Fruit fly (Drosophila melanogaster) whole organism, embryonic: ENCODE results near the gene CG7579.

Experiments used
- CG11085 ChIP-seq: fragments of 200-800 bp; sonication (Bioruptor generic); IDR thresholded peaks from 2 replicates; pipeline ENCODE4 v1.3.6; 2022; ENCODE audit warnings: missing biosample characterization, missing genetic modification characterization
- CG11504 ChIP-seq: fragments of 200-800 bp; sonication (Bioruptor generic); optimal IDR thresholded peaks from 3 replicates; lab custom pipeline; 2019; ENCODE audit warnings: missing biosample characterization, mild to moderate bottlenecking, missing genetic modification characterization, moderate library complexity
- CG13123 ChIP-seq: fragments of 200-800 bp; sonication (Bioruptor generic); optimal IDR thresholded peaks from 2 replicates; lab custom pipeline; 2016; ENCODE audit warnings: missing biosample characterization, missing genetic modification characterization
- CG14667 ChIP-seq: fragments of 200-800 bp; sonication (Bioruptor generic); IDR thresholded peaks from 2 replicates; pipeline ENCODE4 v1.3.6; 2022; ENCODE audit warnings: missing biosample characterization, missing genetic modification characterization
- CG14965 ChIP-seq: fragments of 200-800 bp; sonication (Bioruptor generic); optimal IDR thresholded peaks from 2 replicates; lab custom pipeline; 2016; ENCODE audit warnings: missing biosample characterization, missing genetic modification characterization, borderline replicate concordance
- CG1602 ChIP-seq: fragments of 200-800 bp; sonication (Bioruptor generic); optimal IDR thresholded peaks from 3 replicates; lab custom pipeline; 2016; ENCODE audit warnings: missing biosample characterization, missing genetic modification characterization
- CG17186 ChIP-seq: fragments of 200-800 bp; sonication (Bioruptor generic); optimal IDR thresholded peaks from 3 replicates; lab custom pipeline; 2017; ENCODE audit warnings: missing biosample characterization, missing genetic modification reagents, missing genetic modification characterization
- CG17361 ChIP-seq: fragments of 200-800 bp; sonication (Bioruptor generic); IDR thresholded peaks from 3 replicates; pipeline ENCODE4 v1.3.6; 2022; ENCODE audit warnings: missing biosample characterization, missing genetic modification characterization
- CG17612 ChIP-seq: fragments of 200-800 bp; sonication (Bioruptor generic); IDR thresholded peaks from 2 replicates; pipeline ENCODE4 v1.3.6; 2022; ENCODE audit warnings: missing biosample characterization, missing genetic modification characterization
- CG2199 ChIP-seq: fragments of 200-800 bp; sonication (Bioruptor generic); IDR thresholded peaks from 3 replicates; pipeline ENCODE4 v1.3.6; 2022; ENCODE audit warnings: missing biosample characterization, missing genetic modification characterization
- CG31388 ChIP-seq: fragments of 200-800 bp; sonication (Bioruptor generic); optimal IDR thresholded peaks from 2 replicates; lab custom pipeline; 2016; ENCODE audit warnings: missing biosample characterization, missing genetic modification characterization
- CG34376 ChIP-seq: fragments of 200-800 bp; sonication (Bioruptor generic); optimal IDR thresholded peaks from 2 replicates; lab custom pipeline; 2018; ENCODE audit warnings: missing biosample characterization, mild to moderate bottlenecking, missing genetic modification characterization
- CG3847 ChIP-seq: fragments of 200-800 bp; sonication (Bioruptor generic); IDR thresholded peaks from 2 replicates; pipeline ENCODE4 v1.3.6; 2022; ENCODE audit warnings: missing biosample characterization, missing genetic modification characterization
- CG43689 ChIP-seq: fragments of 200-800 bp; sonication (Bioruptor generic); IDR thresholded peaks from 2 replicates; pipeline ENCODE4 v1.3.6; 2022; ENCODE audit warnings: missing biosample characterization, missing genetic modification characterization
- Chrac-16 ChIP-seq: fragments of 200-800 bp; sonication (Bioruptor generic); optimal IDR thresholded peaks from 3 replicates; lab custom pipeline; 2016; ENCODE audit warnings: missing biosample characterization, missing genetic modification characterization
- CoRest ChIP-seq: fragments of 200-800 bp; sonication (Bioruptor generic); optimal IDR thresholded peaks from 3 replicates; lab custom pipeline; 2018; ENCODE audit warnings: missing biosample characterization, mild to moderate bottlenecking, missing genetic modification characterization, moderate library complexity
- Dad ChIP-seq: fragments of 200-800 bp; sonication (Bioruptor generic); optimal IDR thresholded peaks from 3 replicates; lab custom pipeline; 2016; ENCODE audit warnings: missing biosample characterization, missing genetic modification characterization
- Deaf1 ChIP-seq: fragments of 200-800 bp; optimal IDR thresholded peaks from 3 replicates; lab custom pipeline; 2019; ENCODE audit warnings: missing biosample characterization, mild to moderate bottlenecking, missing genetic modification characterization, moderate library complexity
- E2f2 ChIP-seq: fragments of 200-800 bp; sonication (Bioruptor generic); IDR thresholded peaks from 2 replicates; pipeline ENCODE4 v1.3.6; 2022; ENCODE audit warnings: missing biosample characterization, missing genetic modification characterization
- Ets65A ChIP-seq: fragments of 200-800 bp; sonication (Bioruptor generic); peaks from one replicate; lab custom pipeline; 2016; ENCODE audit warnings: missing biosample characterization, missing genetic modification characterization
- Fer2 ChIP-seq: fragments of 200-800 bp; sonication (Bioruptor generic); optimal IDR thresholded peaks from 2 replicates; lab custom pipeline; 2018; ENCODE audit warnings: missing biosample characterization, mild to moderate bottlenecking, missing genetic modification characterization, moderate library complexity
- GATAe ChIP-seq: fragments of 200-800 bp; sonication (Bioruptor generic); conservative IDR thresholded peaks from 2 replicates; pipeline ENCODE4 v1.3.6; 2022; ENCODE audit warnings: missing biosample characterization, missing genetic modification characterization
- H15 ChIP-seq: fragments of 200-800 bp; sonication (Bioruptor generic); IDR thresholded peaks from 3 replicates; pipeline ENCODE4 v1.3.6; 2022; ENCODE audit warnings: missing biosample characterization, missing genetic modification characterization
- Hmr ChIP-seq: fragments of 200-800 bp; sonication (Bioruptor generic); optimal IDR thresholded peaks from 3 replicates; lab custom pipeline; 2017; ENCODE audit warnings: mild to moderate bottlenecking, missing biosample characterization, missing genetic modification reagents, missing genetic modification characterization
- Hr3 ChIP-seq: fragments of 200-800 bp; sonication (Bioruptor generic); optimal IDR thresholded peaks from 3 replicates; lab custom pipeline; 2016; ENCODE audit warnings: missing biosample characterization, missing genetic modification characterization
- Hr51 ChIP-seq, 2 experiments: fragments of 200-800 bp; sonication (Bioruptor generic); optimal IDR thresholded peaks; 2 replicates in 1 of 2; 3 replicates in 1 of 2; lab custom pipeline; 2016 to 2018; ENCODE audit warnings: missing biosample characterization in 2 of 2, missing genetic modification characterization in 2 of 2, mild to moderate bottlenecking in 1 of 2, moderate library complexity in 1 of 2
- Hr78 ChIP-seq, 2 experiments: fragments of 200-800 bp in 1 of 2; fragments of >200 bp in 1 of 2; sonication (Bioruptor generic) in 1 of 2; optimal IDR thresholded peaks; 2 replicates each; lab custom pipeline; 2017 to 2019; ENCODE audit warnings: missing biosample characterization in 2 of 2, missing genetic modification characterization in 2 of 2, mild to moderate bottlenecking in 1 of 2, moderate library complexity in 1 of 2
- Nf-YB ChIP-seq: fragments of 200-800 bp; sonication (Bioruptor generic); optimal IDR thresholded peaks from 3 replicates; lab custom pipeline; 2019; ENCODE audit warnings: missing biosample characterization, mild to moderate bottlenecking, missing genetic modification characterization, moderate library complexity
- ara ChIP-seq: fragments of 200-800 bp; sonication (Bioruptor generic); IDR thresholded peaks from 2 replicates; pipeline ENCODE4 v1.3.6; 2022; ENCODE audit warnings: missing biosample characterization, missing genetic modification characterization
- bbx ChIP-seq: fragments of 200-800 bp; sonication (Bioruptor generic); IDR thresholded peaks from 2 replicates; pipeline ENCODE4 v1.3.6; 2022; ENCODE audit warnings: missing biosample characterization, missing genetic modification characterization; ENCODE audit not compliant: partially characterized antibody
- bcd ChIP-seq: fragments of 200-800 bp; sonication (Bioruptor generic); optimal IDR thresholded peaks from 2 replicates; lab custom pipeline; 2017; ENCODE audit warnings: missing biosample characterization, mild to moderate bottlenecking, missing genetic modification characterization
- cato ChIP-seq: fragments of 200-800 bp; sonication (Bioruptor generic); optimal IDR thresholded peaks from 2 replicates; lab custom pipeline; 2016; ENCODE audit warnings: missing biosample characterization, missing genetic modification characterization, borderline replicate concordance
- crol ChIP-seq: fragments of 200-800 bp; sonication (Bioruptor generic); IDR thresholded peaks from 2 replicates; pipeline ENCODE4 v1.3.6; 2022; ENCODE audit warnings: missing biosample characterization, missing genetic modification characterization
- emc ChIP-seq: fragments of 200-800 bp; sonication (Bioruptor generic); optimal IDR thresholded peaks from 2 replicates; lab custom pipeline; 2016; ENCODE audit warnings: missing biosample characterization, missing genetic modification characterization
- grau ChIP-seq: fragments of 200-800 bp; optimal IDR thresholded peaks from 3 replicates; lab custom pipeline; 2019; ENCODE audit warnings: missing biosample characterization, mild to moderate bottlenecking, missing genetic modification characterization, moderate library complexity
- gsb-n ChIP-seq: fragments of 200-800 bp; sonication (Bioruptor generic); optimal IDR thresholded peaks from 3 replicates; lab custom pipeline; 2018; ENCODE audit warnings: missing biosample characterization, mild to moderate bottlenecking, missing genetic modification characterization
- gt ChIP-seq: fragments of 200-800 bp; sonication (Bioruptor generic); IDR thresholded peaks from 2 replicates; pipeline ENCODE4 v1.3.6; 2022; ENCODE audit warnings: missing biosample characterization, missing genetic modification characterization
- hbn ChIP-seq: fragments of 200-800 bp; sonication (Bioruptor generic); IDR thresholded peaks from 2 replicates; pipeline ENCODE4 v1.3.6; 2022; ENCODE audit warnings: missing biosample characterization, missing genetic modification characterization; ENCODE audit not compliant: partially characterized antibody
- odd ChIP-seq: fragments of 200-800 bp; sonication (Bioruptor generic); optimal IDR thresholded peaks from 2 replicates; lab custom pipeline; 2017; ENCODE audit warnings: missing biosample characterization, mild to moderate bottlenecking, missing genetic modification characterization
- org-1 ChIP-seq: fragments of 200-800 bp; sonication (Bioruptor generic); optimal IDR thresholded peaks from 2 replicates; lab custom pipeline; 2017; ENCODE audit warnings: missing biosample characterization, missing genetic modification characterization
- otp ChIP-seq: fragments of 200-800 bp; sonication (Bioruptor generic); IDR thresholded peaks from 3 replicates; pipeline ENCODE4, ENCODE4 v1.3.6; 2022; ENCODE audit warnings: missing biosample characterization, missing genetic modification characterization
- pan ChIP-seq, 4 experiments: fragments of >200 bp in 3 of 4; fragments of 200-800 bp in 1 of 4; sonication (Bioruptor generic) in 1 of 4; optimal IDR thresholded peaks in 3 of 4; IDR thresholded peaks in 1 of 4; 2 replicates each; pipeline versions ENCODE4 v1.3.6 to Lab custom; 2017 to 2022; ENCODE audit warnings: missing biosample characterization in 2 of 4, missing genetic modification characterization in 2 of 4, mixed read lengths in 1 of 4
- ranshi ChIP-seq: fragments of 200-800 bp; sonication (Bioruptor generic); IDR thresholded peaks from 2 replicates; pipeline ENCODE4 v1.3.6; 2022; ENCODE audit warnings: missing biosample characterization, missing genetic modification characterization
- run ChIP-seq: fragments of 200-800 bp; sonication (Bioruptor generic); optimal IDR thresholded peaks from 3 replicates; lab custom pipeline; 2018; ENCODE audit warnings: missing biosample characterization, mild to moderate bottlenecking, missing genetic modification characterization
- sens ChIP-seq: fragments of 200-800 bp; sonication (Bioruptor generic); peaks from one replicate; lab custom pipeline; 2016; ENCODE audit warnings: missing biosample characterization, missing genetic modification characterization
- tap ChIP-seq: fragments of 200-800 bp; optimal IDR thresholded peaks from 3 replicates; lab custom pipeline; 2019; ENCODE audit warnings: missing biosample characterization, mild to moderate bottlenecking, missing genetic modification characterization, moderate library complexity
- tio ChIP-seq: fragments of 200-800 bp; sonication (Bioruptor generic); optimal IDR thresholded peaks from 2 replicates; lab custom pipeline; 2017; ENCODE audit warnings: missing biosample characterization, missing genetic modification characterization, inconsistent platforms
- unpg ChIP-seq: fragments of 200-800 bp; sonication (Bioruptor generic); optimal IDR thresholded peaks from 3 replicates; lab custom pipeline; 2018; ENCODE audit warnings: missing biosample characterization, mild to moderate bottlenecking, missing genetic modification characterization, moderate library complexity
- vnd ChIP-seq: fragments of 200-800 bp; sonication (Bioruptor generic); IDR thresholded peaks from 3 replicates; pipeline ENCODE4 v1.3.6; 2022; ENCODE audit warnings: missing biosample characterization, missing genetic modification characterization; ENCODE audit not compliant: partially characterized antibody

Gene CG7579

DNA sequence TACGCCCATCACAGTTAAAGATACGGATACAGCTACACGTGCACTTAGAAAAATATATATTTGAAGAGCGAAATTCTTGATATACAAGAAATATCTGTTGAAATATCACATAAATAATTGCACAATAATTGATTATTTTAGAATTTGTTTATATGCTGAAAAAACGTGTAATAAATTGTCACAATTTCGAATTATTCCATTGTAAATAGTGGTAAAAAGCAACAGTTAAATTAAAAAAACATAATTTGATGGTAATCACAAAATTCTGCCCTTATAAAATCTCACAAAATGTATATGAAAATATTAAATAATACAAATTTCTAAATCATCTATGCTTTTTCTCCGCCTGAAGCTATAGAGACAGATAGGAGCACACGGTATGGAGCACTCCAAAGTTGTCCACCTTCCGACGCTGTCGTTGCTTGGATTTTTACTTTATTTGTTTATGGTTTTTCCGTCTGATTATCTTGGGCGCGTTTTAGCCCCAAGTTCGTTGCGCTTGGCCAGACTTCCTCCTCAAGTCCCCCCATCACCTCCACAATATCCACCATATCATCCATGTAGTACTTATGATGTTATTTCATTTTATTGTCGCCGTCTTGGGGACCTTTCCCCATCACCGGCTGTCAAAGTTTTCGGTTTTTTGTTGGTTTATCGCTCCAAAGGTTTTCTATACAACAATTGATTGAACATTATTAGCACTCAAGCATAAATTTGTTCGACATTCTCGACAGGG is 21.2 kb upstream of the CG7579 start (continued):
- TF ChIP-seq emc (GFP tag; lab: Kevin White, UChicago), result no peak
- TF ChIP-seq CG13123 (GFP tag; lab: Kevin White, UChicago), result no peak
- TF ChIP-seq bcd (GFP tag; lab: Kevin White, UChicago), result peak; percentile 38
- no peak for TF ChIP-seq ara (GFP tag; lab: Robert Waterston, UW)
- TF ChIP-seq Hr78 (GFP tag; optimal IDR thresholded peaks at IDR 0.05; lab: Kevin White, UChicago), result peak in 1 of 2 experiments; percentile 38
- TF ChIP-seq cato (GFP tag; lab: Kevin White, UChicago), result peak; percentile 23
- peak; percentile 40 for TF ChIP-seq gsb-n (tag; lab: Kevin White, UChicago)
- TF ChIP-seq Nf-YB (GFP tag; lab: Kevin White, UChicago), result peak; percentile 56
- TF ChIP-seq CG17361 (GFP tag; lab: Robert Waterston, UW), result peak; percentile 88
- no peak for TF ChIP-seq GATAe (GFP tag; lab: Robert Waterston, UW)
- TF ChIP-seq sens, result peak; percentile 83
- no peak for TF ChIP-seq Dad (GFP tag; lab: Kevin White, UChicago)
- peak; percentile 14 for TF ChIP-seq Hmr (GFP tag; lab: Kevin White, UChicago)
- TF ChIP-seq CG11504 (tag; lab: Kevin White, UChicago), result peak; percentile 83
- TF ChIP-seq Hr3, result peak; percentile 68
- TF ChIP-seq Chrac-16 (GFP tag; lab: Kevin White, UChicago), result peak; percentile 44
- TF ChIP-seq hbn (GFP tag; lab: Robert Waterston, UW), result no peak
- TF ChIP-seq vnd (GFP tag; lab: Robert Waterston, UW), result no peak
- TF ChIP-seq CG17612 (GFP tag; lab: Robert Waterston, UW), result no peak
- no peak; the same call in 1 of the 2 replicates for TF ChIP-seq CG14667
- peak; percentile 9; the same call in 1 of the 2 replicates for TF ChIP-seq E2f2 (GFP tag; lab: Robert Waterston, UW)
- peak; percentile 54 for TF ChIP-seq CG1602 (GFP tag; lab: Kevin White, UChicago)
- peak; percentile 34 for TF ChIP-seq Deaf1 (tag; lab: Kevin White, UChicago)
- TF ChIP-seq unpg (GFP tag; lab: Kevin White, UChicago), result peak; percentile 36
- TF ChIP-seq odd (GFP tag; lab: Kevin White, UChicago), result peak; percentile 41
- no peak for TF ChIP-seq Fer2 (tag; lab: Kevin White, UChicago)
- no peak for TF ChIP-seq pan (optimal IDR thresholded peaks at IDR 0.05; lab: Kevin White, UChicago)
- no peak for TF ChIP-seq pan (GFP tag; optimal IDR thresholded peaks at IDR 0.05 in 1 of 2, IDR thresholded peaks at IDR 0.05 in 1 of 2)
- no peak for TF ChIP-seq CG43689
- no peak for TF ChIP-seq CG3847
- no peak for TF ChIP-seq CG34376 (GFP tag; lab: Kevin White, UChicago)
- TF ChIP-seq H15 (GFP tag; lab: Robert Waterston, UW), result 0 out of 3 replicates have a peak, but pooled peaks have one; percentile 15
- TF ChIP-seq crol (GFP tag; lab: Robert Waterston, UW), result peak; percentile 80
- TF ChIP-seq run, result peak; percentile 28
- peak; percentile 34 for TF ChIP-seq org-1 (GFP tag; lab: Kevin White, UChicago)
- TF ChIP-seq CG31388 (GFP tag; lab: Kevin White, UChicago), result no peak
- no peak for TF ChIP-seq bbx
- TF ChIP-seq grau (tag; lab: Kevin White, UChicago), result peak; percentile 71
- no peak for TF ChIP-seq CG11085 (GFP tag; lab: Robert Waterston, UW)
- no peak for TF ChIP-seq ranshi (GFP tag; lab: Robert Waterston, UW)
- TF ChIP-seq Hr51 (GFP tag; optimal IDR thresholded peaks at IDR 0.05; lab: Kevin White, UChicago), result peak in 1 of 2 experiments; percentile 73
- TF ChIP-seq tio (GFP tag; lab: Kevin White, UChicago), result peak; percentile 78
- no peak for TF ChIP-seq CG17186 (GFP tag; lab: Kevin White, UChicago)
- TF ChIP-seq tap, result peak; percentile 0
- peak; percentile 82 for TF ChIP-seq CoRest
- peak; percentile 74; the same call in 1 of the 3 replicates for TF ChIP-seq CG2199 (GFP tag; lab: Robert Waterston, UW)
- no peak for TF ChIP-seq Ets65A (GFP tag; lab: Kevin White, UChicago)
- TF ChIP-seq CG14965 (GFP tag; lab: Kevin White, UChicago), result no peak
- TF ChIP-seq otp (GFP tag; lab: Robert Waterston, UW), result peak; percentile 48; the same call in 1 of the 3 replicates
- no peak for TF ChIP-seq gt (GFP tag; lab: Robert Waterston, UW)
